Fruit fly (Drosophila melanogaster): ENCODE results near the gene CG45413.

Gene CG45413

DNA sequence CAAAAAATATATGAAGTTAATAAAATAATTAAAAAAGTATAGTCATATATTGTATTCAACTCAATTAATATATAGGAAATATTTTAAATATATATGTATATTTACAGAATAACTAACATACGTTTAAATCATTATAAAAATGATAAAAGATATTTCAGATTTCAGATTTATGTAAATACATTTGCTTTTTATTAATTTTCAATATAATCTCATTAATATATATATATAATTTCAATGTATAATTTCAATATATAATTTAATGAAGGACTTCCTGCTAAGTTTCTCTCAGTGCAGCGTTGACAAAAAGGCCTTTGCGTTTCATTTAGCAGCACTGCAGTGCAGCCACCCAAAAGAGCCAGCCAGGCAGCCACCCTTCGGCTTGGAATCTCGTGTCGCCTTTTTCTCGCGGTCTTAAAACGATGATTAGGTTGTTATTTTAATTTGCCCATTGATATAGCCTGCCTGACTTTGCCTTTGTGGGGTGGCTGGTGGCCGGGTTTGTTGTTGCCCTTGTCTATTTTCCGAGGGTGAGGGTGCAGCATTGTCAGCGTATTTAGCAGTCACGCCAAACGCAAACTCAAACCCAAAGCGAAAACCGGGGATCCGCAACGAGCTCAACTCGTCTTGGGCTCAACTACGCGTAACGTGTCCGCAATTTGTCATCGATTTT, 45.9 kb downstream of the CG45413 start (continued):
- TF ChIP-seq CG7372 (GFP tag; IDR thresholded peaks at IDR 0.05) (no peak), lmd (GFP tag; IDR thresholded peaks at IDR 0.05) (no peak), HLH3B (GFP tag; IDR thresholded peaks at IDR 0.05) (no peak), CG10654 (GFP tag; optimal IDR thresholded peaks at IDR 0.05) (no peak), az2 (GFP tag; optimal IDR thresholded peaks at IDR 0.05) (peak; percentile 5), CG7786 (GFP tag; optimal IDR thresholded peaks at IDR 0.05) (no peak), CG11696 (GFP tag; IDR thresholded peaks at IDR 0.05) (no peak), CG11504 (tag; optimal IDR thresholded peaks at IDR 0.05) (peak; percentile 66), CG8359 (GFP tag; optimal IDR thresholded peaks at IDR 0.05; ENCODE audit: borderline replicate concordance) (peak; percentile 22), CG3838 (GFP tag; optimal IDR thresholded peaks at IDR 0.05) (no peak), hb (GFP tag; IDR thresholded peaks at IDR 0.05; ENCODE audit: partially characterized antibody) (no peak), Nf-YB (GFP tag; optimal IDR thresholded peaks at IDR 0.05) (peak; percentile 27), CG18476 (GFP tag; optimal IDR thresholded peaks at IDR 0.05) (no peak), CG10366 (GFP tag; IDR thresholded peaks at IDR 0.05) (no peak), sqz (GFP tag; optimal IDR thresholded peaks at IDR 0.05) (no peak), NK7.1 (GFP tag; optimal IDR thresholded peaks at IDR 0.05) (no peak), CG3407 (GFP tag; optimal IDR thresholded peaks at IDR 0.05) (peak; percentile 10), Hr3 (GFP tag; optimal IDR thresholded peaks at IDR 0.05) (peak; percentile 32), repo (GFP tag; optimal IDR thresholded peaks at IDR 0.05) (no peak), Dll (GFP tag; IDR thresholded peaks at IDR 0.05; ENCODE audit: partially characterized antibody) (no peak), CG5245 (GFP tag; optimal IDR thresholded peaks at IDR 0.05) (no peak), CG10431 (GFP tag; optimal IDR thresholded peaks at IDR 0.05) (no peak), pros (GFP tag; optimal IDR thresholded peaks at IDR 0.05) (peak; percentile 95), CG3163 (GFP tag; optimal IDR thresholded peaks at IDR 0.05) (no peak), CTCF (GFP tag; optimal IDR thresholded peaks at IDR 0.05) (no peak), CG10274 (GFP tag; optimal IDR thresholded peaks at IDR 0.05) (no peak), CG4730 (GFP tag; IDR thresholded peaks at IDR 0.05) (no peak), insv (GFP tag; optimal IDR thresholded peaks at IDR 0.05) (no peak), CG1233 (GFP tag; optimal IDR thresholded peaks at IDR 0.05) (peak; percentile 14), CkIIα-i1 (GFP tag; IDR thresholded peaks at IDR 0.05) (no peak), nom (GFP tag; optimal IDR thresholded peaks at IDR 0.05) (no peak), Sin3A (optimal IDR thresholded peaks at IDR 0.05) (no peak), yki (optimal IDR thresholded peaks at IDR 0.05) (no peak), mirr (GFP tag; optimal IDR thresholded peaks at IDR 0.05) (no peak), CG34422 (GFP tag; IDR thresholded peaks at IDR 0.05) (no peak), CG15011 (GFP tag; optimal IDR thresholded peaks at IDR 0.05) (no peak), B-H2 (GFP tag; optimal IDR thresholded peaks at IDR 0.05) (no peak), Eip74EF (GFP tag; optimal IDR thresholded peaks at IDR 0.05) (no peak), tna (GFP tag; IDR thresholded peaks at IDR 0.05; ENCODE audit: partially characterized antibody) (no peak), hbn (GFP tag; IDR thresholded peaks at IDR 0.05; ENCODE audit: partially characterized antibody) (no peak), CG18011 (GFP tag; optimal IDR thresholded peaks at IDR 0.05) (no peak), CG17186 (GFP tag; optimal IDR thresholded peaks at IDR 0.05) (no peak), Six4 (GFP tag; optimal IDR thresholded peaks at IDR 0.05) (no peak), Hr78 (GFP tag; optimal IDR thresholded peaks at IDR 0.05) (no peak), CG9437 (GFP tag; optimal IDR thresholded peaks at IDR 0.05) (peak; percentile 21), da (GFP tag; optimal IDR thresholded peaks at IDR 0.05) (no peak), bsh (GFP tag; optimal IDR thresholded peaks at IDR 0.05) (peak in 1 of 2 experiments; percentile 39), lilli (GFP tag; optimal IDR thresholded peaks at IDR 0.05) (no peak), CG2199 (GFP tag; IDR thresholded peaks at IDR 0.05) (no peak), CG7839 (tag; optimal IDR thresholded peaks at IDR 0.05) (peak; percentile 53), trem (tag; optimal IDR thresholded peaks at IDR 0.05) (peak; percentile 33)

Data from whole organism, embryonic.